Worm (Caenorhabditis elegans): ENCODE data around the gene srd-15.

The srd-15 gene

ce11 chrV:5893015-5893414 lies 13.1 kb downstream of the srd-15 start, which contains the start of gene C04E6.7:
Gene C04E6.7, plus strand, starts transcription at chrV:5893315.
- TF ChIP-seq mbf-1 (tag; optimal IDR thresholded peaks at IDR 0.05) (no peak), ama-1 (optimal IDR thresholded peaks at IDR 0.05) (no peak), elt-1 (tag; optimal IDR thresholded peaks at IDR 0.05) (no peak)

- TF ChIP-seq sma-9 (GFP tag; optimal IDR thresholded peaks at IDR 0.05), result peak; percentile 6
- no peak for TF ChIP-seq sma-9 (tag; optimal IDR thresholded peaks at IDR 0.05)
- TF ChIP-seq Y55F3AM.14 (GFP tag; optimal IDR thresholded peaks at IDR 0.05), result no peak
These were observed 14.9 kb downstream of the srd-15 start for ce11 chrV:5891204-5891603.

- no peak for TF ChIP-seq ceh-16 (tag; optimal IDR thresholded peaks at IDR 0.05)
- no peak for TF ChIP-seq snpc-4 (tag; optimal IDR thresholded peaks at IDR 0.05)
- no peak for TF ChIP-seq nhr-6 (tag; optimal IDR thresholded peaks at IDR 0.05)
- no peak for TF ChIP-seq lsy-2 (tag; optimal IDR thresholded peaks at IDR 0.05)
- TF ChIP-seq unc-62 (GFP tag; optimal IDR thresholded peaks at IDR 0.05), result no peak
- no peak for TF ChIP-seq skn-1 (tag; optimal IDR thresholded peaks at IDR 0.05)
These were observed 17.3 kb downstream of the srd-15 start for ce11 chrV:5888820-5889219.

- TF ChIP-seq peb-1 (tag; optimal IDR thresholded peaks at IDR 0.05), result no peak
- TF ChIP-seq mbf-1 (tag; optimal IDR thresholded peaks at IDR 0.05), result no peak
These were observed 22.4 kb downstream of the srd-15 start, which contains the start of gene C04E6.8 for ce11 chrV:5883735-5884134. Gene C04E6.8, minus strand, starts transcription at chrV:5883835.

DNA sequence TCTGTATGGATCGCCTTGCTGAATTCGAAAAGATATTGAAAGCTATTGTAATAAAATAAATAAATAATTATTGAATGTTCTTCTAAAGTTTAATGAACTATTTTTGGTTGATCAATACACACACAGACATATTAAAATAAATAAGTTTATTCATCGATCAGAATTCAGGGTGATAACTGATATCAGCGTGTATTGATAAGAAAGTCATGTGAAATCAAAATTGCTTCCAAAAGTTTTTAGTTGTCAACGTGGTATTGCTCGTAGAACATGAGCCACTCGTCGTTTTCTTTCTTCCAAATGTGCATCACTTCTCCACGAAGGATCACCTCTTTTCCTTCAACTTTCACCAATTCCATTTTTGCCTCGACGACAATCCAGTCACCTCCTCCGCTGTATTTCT lies 23.7 kb downstream of the srd-15 start:
- TF ChIP-seq lin-11 (tag; optimal IDR thresholded peaks at IDR 0.05) (no peak), snpc-4 (tag; optimal IDR thresholded peaks at IDR 0.05) (no peak), peb-1 (tag; optimal IDR thresholded peaks at IDR 0.05) (no peak), sma-3 (GFP tag; optimal IDR thresholded peaks at IDR 0.05) (no peak), unc-55 (GFP tag; optimal IDR thresholded peaks at IDR 0.05) (no peak), nhr-11 (tag; optimal IDR thresholded peaks at IDR 0.05) (no peak), fos-1 (tag; optimal IDR thresholded peaks at IDR 0.05) (no peak), skn-1 (tag; optimal IDR thresholded peaks at IDR 0.05) (no peak), blmp-1 (tag; optimal IDR thresholded peaks at IDR 0.05; ENCODE audit: insufficient read depth) (no peak), C34F6.9 (tag; optimal IDR thresholded peaks at IDR 0.05) (no peak), elt-1 (tag; optimal IDR thresholded peaks at IDR 0.05) (no peak), elt-3 (tag; optimal IDR thresholded peaks at IDR 0.05) (no peak)

- TF ChIP-seq unc-62 (GFP tag; optimal IDR thresholded peaks at IDR 0.05) (no peak), nhr-11 (tag; optimal IDR thresholded peaks at IDR 0.05) (no peak), lsy-2 (tag; optimal IDR thresholded peaks at IDR 0.05) (no peak), elt-3 (tag; optimal IDR thresholded peaks at IDR 0.05) (no peak), lin-11 (tag; optimal IDR thresholded peaks at IDR 0.05) (no peak), gmeb-1 (tag; optimal IDR thresholded peaks at IDR 0.05) (no peak), skn-1 (tag; optimal IDR thresholded peaks at IDR 0.05) (no peak), lin-39 (tag; optimal IDR thresholded peaks at IDR 0.05) (no peak)
These were observed 26.1 kb downstream of the srd-15 start, which contains the start of gene C02G6.3 for ce11 chrV:5880064-5880463. Gene C02G6.3, plus strand, starts transcription at chrV:5880364.

- TF ChIP-seq nhr-23 (tag; optimal IDR thresholded peaks at IDR 0.05), result no peak
- TF ChIP-seq ztf-11 (tag; optimal IDR thresholded peaks at IDR 0.05), result no peak
- no peak for TF ChIP-seq fos-1 (tag; optimal IDR thresholded peaks at IDR 0.05)
- TF ChIP-seq nhr-12 (tag; optimal IDR thresholded peaks at IDR 0.05), result no peak
- no peak for TF ChIP-seq Y55F3AM.14 (GFP tag; optimal IDR thresholded peaks at IDR 0.05)
- TF ChIP-seq peb-1 (tag; optimal IDR thresholded peaks at IDR 0.05), result no peak
- no peak for TF ChIP-seq unc-55 (GFP tag; optimal IDR thresholded peaks at IDR 0.05)
- TF ChIP-seq elt-1 (tag; optimal IDR thresholded peaks at IDR 0.05), result no peak
- TF ChIP-seq nhr-129 (tag; optimal IDR thresholded peaks at IDR 0.05), result no peak
- TF ChIP-seq sma-9 (GFP tag; optimal IDR thresholded peaks at IDR 0.05), result no peak
- no peak for TF ChIP-seq sma-9 (tag; optimal IDR thresholded peaks at IDR 0.05)
- TF ChIP-seq egl-27 (tag; optimal IDR thresholded peaks at IDR 0.05), result no peak
- no peak for TF ChIP-seq ztf-4 (tag; optimal IDR thresholded peaks at IDR 0.05)
- TF ChIP-seq lin-13 (GFP tag; optimal IDR thresholded peaks at IDR 0.05), result no peak
- no peak for TF ChIP-seq nhr-237 (tag; optimal IDR thresholded peaks at IDR 0.05)
These were observed 29.2 kb downstream of the srd-15 start for ce11 chrV:5876966-5877365.
